Worm (Caenorhabditis elegans) whole organism, dauer: Measurements from ENCODE around the gene C26E6.12.
"Not testable (repeated sequence)": the region's sequence is repeated elsewhere in the genome, so short reads cannot be mapped to it uniquely, and the experiment has no call there.

ENCODE experiments used
- unc-62 ChIP-seq: sonication (generic microtip); optimal IDR thresholded peaks from 2 replicates; lab custom pipeline; 2017; ENCODE audit warnings: missing biosample characterization, missing genetic modification reagents, missing genetic modification characterization

Gene C26E6.12

ce11 chrIII:4932203-4932699 lies at the start of gene C26E6.12, which contains the start of gene eri-9:
Gene C26E6.12 (minus strand): TSS chrIII:4932253.
Gene eri-9 (plus strand): TSS chrIII:4932450.
- no peak for TF ChIP-seq unc-62

DNA sequence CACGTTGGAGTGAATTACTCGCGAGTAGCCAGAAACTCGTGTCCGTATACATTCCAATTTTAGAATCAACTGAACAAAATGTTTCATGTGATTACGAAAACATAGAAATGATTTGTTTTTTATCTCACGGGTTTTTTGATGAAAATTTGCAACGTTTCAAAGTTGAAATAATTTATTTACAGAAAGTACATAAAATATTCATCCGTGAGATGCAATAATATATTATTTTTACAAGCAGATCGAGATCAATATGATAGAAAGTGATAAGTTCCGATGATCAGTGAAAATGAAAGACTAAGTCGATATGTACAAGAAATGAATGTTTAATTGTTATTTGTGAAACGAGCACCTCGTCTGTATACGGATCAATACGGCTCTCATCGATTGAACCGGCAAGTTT lies 48.3 kb upstream of the C26E6.12 start, which contains the start of gene C27F2.6:
Gene C27F2.6 (minus strand): TSS at position 101 of the 400 bp plus-strand sequence.
- TF ChIP-seq unc-62, result not testable (repeated sequence)

DNA sequence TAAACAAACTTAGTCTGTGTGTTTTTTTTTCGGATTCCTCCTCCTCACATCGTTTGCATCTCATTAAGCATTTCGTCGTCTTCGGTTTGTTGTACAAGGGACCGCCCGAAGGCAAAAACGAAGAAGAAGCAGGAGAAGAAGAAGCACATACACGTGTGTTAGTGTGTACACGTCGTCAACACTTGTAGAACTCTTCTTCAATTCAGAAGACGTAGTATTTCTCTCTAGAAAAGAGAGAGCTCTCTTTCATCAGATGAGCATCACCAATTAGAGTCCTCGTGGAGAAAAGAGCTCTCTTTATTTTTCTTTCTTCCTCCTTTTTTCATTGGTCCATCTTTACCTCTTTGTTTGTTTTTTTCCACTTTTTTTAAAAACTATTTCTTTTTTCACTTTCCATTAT lies 36.1 kb upstream of the C26E6.12 start:
- TF ChIP-seq unc-62, result no peak

DNA sequence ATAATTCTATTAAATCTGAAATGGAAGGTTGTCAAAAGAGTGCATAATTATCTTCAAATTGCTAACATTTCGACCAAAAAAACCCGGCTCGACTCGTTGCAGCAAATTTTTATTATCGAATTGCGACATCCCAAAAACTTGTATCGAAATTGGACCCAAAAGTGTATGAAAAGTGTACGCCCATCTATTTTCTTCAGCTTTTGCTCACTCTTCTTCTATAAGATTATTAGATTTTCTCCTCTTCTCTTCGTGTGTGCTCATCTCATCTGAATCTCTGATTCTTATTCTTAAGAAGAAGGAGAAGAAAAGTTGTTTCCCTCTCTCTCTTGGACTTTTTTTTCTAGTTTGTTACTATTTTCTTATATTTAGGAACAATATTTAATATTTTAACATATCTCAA lies 35.2 kb upstream of the C26E6.12 start:
- TF ChIP-seq unc-62, result no peak

ce11 chrIII:4965271-4965670 lies 33.2 kb upstream of the C26E6.12 start, which contains the start of gene nca-2:
Gene nca-2 (plus strand): TSS chrIII:4965571.
- TF ChIP-seq unc-62, result no peak

DNA sequence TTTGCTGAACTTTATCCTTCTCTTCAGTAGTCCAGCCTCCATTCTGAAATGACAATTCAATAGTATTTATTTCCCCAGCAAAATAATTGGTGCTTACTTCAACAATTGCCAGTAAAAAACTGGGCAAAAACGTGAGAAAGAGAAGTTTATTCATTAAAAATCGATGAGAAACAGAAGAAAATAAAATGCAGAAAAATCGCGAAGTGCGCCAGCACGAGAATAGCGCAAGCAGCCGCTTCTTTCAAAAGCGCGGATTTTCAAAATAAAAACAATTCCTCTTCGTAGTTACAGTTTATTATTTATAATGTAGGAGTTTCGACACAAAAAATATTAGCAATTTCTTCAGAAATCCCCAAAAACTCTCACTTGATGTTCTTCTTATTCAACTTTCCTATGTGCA lies 30.8 kb upstream of the C26E6.12 start, which contains the start of gene C27F2.9:
Gene C27F2.9 (minus strand): TSS at position 159 of the 400 bp plus-strand sequence.
- TF ChIP-seq unc-62, result no peak

DNA sequence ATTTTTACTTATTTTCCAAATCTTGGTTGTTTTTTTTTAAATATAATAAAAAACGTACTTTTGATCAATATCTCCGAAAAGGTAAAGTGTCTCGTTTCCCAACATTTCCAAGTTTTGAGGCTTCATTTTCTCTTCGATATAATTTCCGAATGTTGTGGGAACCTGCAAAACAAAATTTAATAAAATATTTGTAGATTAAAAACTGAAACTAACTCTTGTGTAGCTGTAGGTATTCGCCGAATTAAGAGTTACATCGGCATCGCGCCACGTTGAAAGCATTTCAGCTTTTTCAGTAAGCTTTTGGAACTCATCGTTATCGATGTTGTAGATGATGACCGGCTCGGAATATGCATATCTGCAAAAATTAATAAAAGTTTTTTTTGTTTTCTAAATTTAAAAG lies 30.3 kb upstream of the C26E6.12 start, which contains the start of gene vps-22:
Gene vps-22 (minus strand): TSS at position 101 of the 400 bp plus-strand sequence.
- no peak for TF ChIP-seq unc-62

DNA sequence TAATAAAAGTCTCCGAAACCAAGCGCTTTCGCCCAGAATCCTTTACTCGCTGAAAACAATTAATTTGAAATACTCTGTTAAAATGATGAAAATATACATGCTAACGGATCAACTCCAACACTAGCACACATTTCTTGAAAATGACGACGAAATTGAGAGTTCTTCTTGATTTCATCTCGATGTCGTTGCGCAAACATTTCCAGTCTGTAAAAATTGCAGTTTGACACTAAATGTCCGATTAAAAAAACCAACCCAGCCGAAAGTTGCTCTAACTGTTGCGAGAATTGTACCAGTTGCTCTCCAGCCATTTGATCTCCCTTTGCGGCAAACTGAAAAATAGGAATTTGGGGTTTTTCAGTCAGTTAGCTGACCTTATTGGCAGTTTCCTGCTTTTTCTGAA lies 29.2 kb upstream of the C26E6.12 start:
- no peak for TF ChIP-seq unc-62

DNA sequence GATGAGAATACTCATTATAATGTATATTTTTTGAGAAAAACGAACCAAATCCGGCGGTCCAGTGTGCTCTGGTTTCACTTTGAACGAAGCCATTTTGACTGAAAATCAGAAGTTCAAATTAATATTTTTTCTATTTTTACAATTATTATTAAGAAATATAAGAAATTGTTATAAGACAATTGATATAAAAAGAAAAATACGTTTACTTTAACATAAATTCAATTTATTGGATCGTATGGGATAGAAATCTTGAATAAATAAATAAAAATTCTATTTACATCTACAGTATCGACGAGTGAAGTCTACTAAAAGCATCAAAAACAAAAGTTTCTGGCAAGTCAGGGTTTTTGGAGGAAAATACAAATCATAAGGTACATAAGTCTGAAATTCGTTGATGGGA lies 28.2 kb upstream of the C26E6.12 start, which contains the start of gene C27F2.4:
Gene C27F2.4 (minus strand): TSS at position 101 of the 400 bp plus-strand sequence.
- TF ChIP-seq unc-62, result no peak

- no peak for TF ChIP-seq unc-62
These were observed 24.5 kb upstream of the C26E6.12 start, which contains the start of gene C26E6.1 for ce11 chrIII:4956566-4956965. Gene C26E6.1 (plus strand): TSS chrIII:4956866.

DNA sequence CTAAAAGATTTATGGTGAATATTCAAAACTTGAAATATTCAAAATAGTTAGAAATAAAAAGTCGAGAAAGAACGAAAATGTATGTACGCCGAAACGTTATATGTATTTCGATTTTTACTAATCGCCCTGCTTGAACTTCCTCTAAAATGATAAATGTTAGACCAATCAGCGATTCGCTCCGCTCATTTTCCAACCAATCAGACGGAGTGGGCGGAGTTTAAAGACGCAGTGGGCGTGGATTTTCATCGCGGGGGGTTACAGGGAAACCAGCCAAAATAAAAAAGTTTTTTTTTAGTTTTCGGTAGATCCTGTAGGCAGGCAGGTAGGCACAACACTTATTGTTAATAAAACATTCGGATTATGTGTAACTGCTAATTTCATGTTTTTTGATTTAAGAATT lies 20.9 kb upstream of the C26E6.12 start:
- TF ChIP-seq unc-62, result no peak

ce11 chrIII:4951824-4952223 lies 19.8 kb upstream of the C26E6.12 start, which contains the start of gene flh-2:
Gene flh-2 (plus strand): TSS chrIII:4952124.
- TF ChIP-seq unc-62, result no peak

ce11 chrIII:4951210-4951609 lies 19.2 kb upstream of the C26E6.12 start:
- no peak for TF ChIP-seq unc-62

ce11 chrIII:4950345-4950744 lies 18.3 kb upstream of the C26E6.12 start:
- no peak for TF ChIP-seq unc-62

DNA sequence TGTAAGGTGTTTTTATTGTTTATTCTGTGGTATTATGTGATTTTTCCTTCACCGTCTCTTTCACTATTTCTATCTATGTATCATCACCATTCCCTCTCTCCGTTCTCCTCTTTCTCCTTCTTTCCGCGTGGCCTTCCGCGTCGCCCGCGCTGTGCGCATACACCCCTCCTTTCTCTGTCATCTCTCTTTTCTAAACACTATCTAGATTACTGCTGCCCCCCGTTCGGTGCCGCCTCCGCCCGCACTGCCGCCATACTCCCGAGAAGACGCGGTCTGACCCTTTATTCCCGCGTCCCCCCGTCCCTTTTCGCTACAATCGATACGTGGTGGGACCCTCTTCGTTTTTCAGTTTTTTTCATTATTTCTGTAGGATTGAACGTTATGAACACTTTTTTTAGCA lies 16.6 kb upstream of the C26E6.12 start:
- no peak for TF ChIP-seq unc-62

- TF ChIP-seq unc-62, result no peak
These were observed 15.3 kb upstream of the C26E6.12 start for ce11 chrIII:4947352-4947751.

ce11 chrIII:4944213-4944612 lies 12.2 kb upstream of the C26E6.12 start, which contains the start of gene ntl-9:
Gene ntl-9 (plus strand): TSS chrIII:4944513.
- TF ChIP-seq unc-62, result no peak

DNA sequence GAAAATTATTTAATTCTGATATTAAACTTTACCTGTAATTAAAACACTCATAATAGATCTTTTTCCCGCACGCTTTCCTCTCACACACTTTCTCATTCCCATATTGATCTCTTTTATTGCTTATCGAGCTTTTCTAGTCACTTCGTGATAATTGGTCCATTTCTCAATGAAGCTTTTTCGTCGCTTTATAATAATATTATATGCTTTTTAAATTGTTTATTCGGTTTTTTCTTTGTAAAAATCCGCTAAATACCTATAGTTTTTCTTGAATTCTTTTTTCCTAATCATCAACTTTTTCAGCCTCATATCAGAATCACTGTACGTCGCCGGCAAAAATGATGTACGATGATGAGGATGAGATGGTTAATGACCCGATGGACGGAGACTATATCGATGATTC lies 7.2 kb upstream of the C26E6.12 start, which contains the start of gene rpb-2:
Gene rpb-2 (plus strand): TSS at position 301 of the 400 bp plus-strand sequence.
- no peak for TF ChIP-seq unc-62
